Worm (Caenorhabditis elegans): ENCODE measurements around the gene F10G2.2.
"Not testable (repeated sequence)": the region's sequence is repeated elsewhere in the genome, so short reads cannot be mapped to it uniquely, and the experiment has no call there.

Gene F10G2.2

ce11 chrV:7304506-7304905 lies 26.5 kb upstream of the F10G2.2 start, which contains the start of gene F07G11.2:
Gene F07G11.2 (plus strand): TSS chrV:7304806.
- TF ChIP-seq C08G9.2, hlh-15, ceh-24 (tag; optimal IDR thresholded peaks at IDR 0.05): not testable (repeated sequence)

ce11 chrV:7307089-7307488 lies 23.9 kb upstream of the F10G2.2 start, which contains the start of gene F07G11.1:
Gene F07G11.1 (plus strand): TSS chrV:7307389.
- TF ChIP-seq ahr-1 (tag; optimal IDR thresholded peaks at IDR 0.05): no peak
- TF ChIP-seq elt-4 (tag; optimal IDR thresholded peaks at IDR 0.05): no peak
- TF ChIP-seq ceh-22 (tag; optimal IDR thresholded peaks at IDR 0.05): no peak

ce11 chrV:7313233-7313632 lies 17.7 kb upstream of the F10G2.2 start, which contains the start of gene srx-6:
Gene srx-6 (minus strand): TSS chrV:7313333.
- TF ChIP-seq F13H6.1 (tag; optimal IDR thresholded peaks at IDR 0.05): no peak
- TF ChIP-seq pqm-1 (tag; optimal IDR thresholded peaks at IDR 0.05): no peak
- no peak for TF ChIP-seq lin-11 (tag; optimal IDR thresholded peaks at IDR 0.05)
- TF ChIP-seq pax-1 (tag; optimal IDR thresholded peaks at IDR 0.05): no peak
- no peak for TF ChIP-seq ceh-24 (tag; optimal IDR thresholded peaks at IDR 0.05)
- no peak for TF ChIP-seq C38D4.7 (GFP tag; optimal IDR thresholded peaks at IDR 0.05)
- no peak for TF ChIP-seq rnt-1 (tag; optimal IDR thresholded peaks at IDR 0.05)
- TF ChIP-seq pha-2 (tag; optimal IDR thresholded peaks at IDR 0.05): no peak
- TF ChIP-seq ceh-9 (tag; optimal IDR thresholded peaks at IDR 0.05): no peak
- TF ChIP-seq unc-86 (tag; optimal IDR thresholded peaks at IDR 0.05): no peak
- TF ChIP-seq tbx-7 (tag; optimal IDR thresholded peaks at IDR 0.05): no peak
- TF ChIP-seq dmd-4 (tag; optimal IDR thresholded peaks at IDR 0.05; ENCODE audit: borderline replicate concordance): no peak
- TF ChIP-seq ceh-48 (tag; optimal IDR thresholded peaks at IDR 0.05): no peak

- TF ChIP-seq elt-2 (tag; optimal IDR thresholded peaks at IDR 0.05) (no peak), fkh-6 (tag; optimal IDR thresholded peaks at IDR 0.05) (no peak), C08G9.2 (tag; optimal IDR thresholded peaks at IDR 0.05) (no peak), hlh-15 (tag; optimal IDR thresholded peaks at IDR 0.05) (no peak), fkh-10 (GFP tag; optimal IDR thresholded peaks at IDR 0.05) (no peak), tbx-7 (tag; optimal IDR thresholded peaks at IDR 0.05) (no peak), ceh-24 (tag; optimal IDR thresholded peaks at IDR 0.05) (no peak), ceh-6 (GFP tag; optimal IDR thresholded peaks at IDR 0.05) (no peak), K09A11.1 (tag; optimal IDR thresholded peaks at IDR 0.05; ENCODE audit: insufficient read depth) (no peak), gmeb-2 (tag; optimal IDR thresholded peaks at IDR 0.05) (no peak), pat-9 (tag; optimal IDR thresholded peaks at IDR 0.05) (no peak), sox-4 (tag; optimal IDR thresholded peaks at IDR 0.05) (no peak), ref-2 (tag; optimal IDR thresholded peaks at IDR 0.05) (no peak)
These were observed 10.1 kb upstream of the F10G2.2 start, which contains the start of gene lmd-4 for ce11 chrV:7320909-7321308. Gene lmd-4 (minus strand): TSS chrV:7321009.

- TF ChIP-seq dve-1 (tag; optimal IDR thresholded peaks at IDR 0.05) (no peak), ceh-48 (tag; optimal IDR thresholded peaks at IDR 0.05) (no peak), ahr-1 (tag; optimal IDR thresholded peaks at IDR 0.05) (no peak), nfya-1 (tag; optimal IDR thresholded peaks at IDR 0.05) (no peak), zip-5 (tag; optimal IDR thresholded peaks at IDR 0.05) (no peak), T23F11.4 (GFP tag; optimal IDR thresholded peaks at IDR 0.05) (no peak), pqm-1 (tag; optimal IDR thresholded peaks at IDR 0.05) (no peak), pat-9 (tag; optimal IDR thresholded peaks at IDR 0.05) (no peak), F13H6.1 (tag; optimal IDR thresholded peaks at IDR 0.05) (no peak), ceh-6 (GFP tag; optimal IDR thresholded peaks at IDR 0.05) (no peak), tbx-2 (tag; optimal IDR thresholded peaks at IDR 0.05) (no peak), elt-4 (tag; optimal IDR thresholded peaks at IDR 0.05) (no peak)
These were observed 9.1 kb upstream of the F10G2.2 start, which contains the start of gene F10G2.10 for ce11 chrV:7321915-7322314. Gene F10G2.10 (plus strand): TSS chrV:7322215.

- TF ChIP-seq ztf-16 (tag; optimal IDR thresholded peaks at IDR 0.05): no peak
- TF ChIP-seq pat-9 (tag; optimal IDR thresholded peaks at IDR 0.05): no peak
- TF ChIP-seq hlh-15 (tag; optimal IDR thresholded peaks at IDR 0.05): no peak
These were observed 5.7 kb upstream of the F10G2.2 start, which contains the start of gene srx-92 for ce11 chrV:7325285-7325684. Gene srx-92 (minus strand): TSS chrV:7325385.

Measured in whole organism, late embryonic.